Comparison of ENCODE assay signal across 4 fruit fly cellular contexts in the genomic region with DNA sequence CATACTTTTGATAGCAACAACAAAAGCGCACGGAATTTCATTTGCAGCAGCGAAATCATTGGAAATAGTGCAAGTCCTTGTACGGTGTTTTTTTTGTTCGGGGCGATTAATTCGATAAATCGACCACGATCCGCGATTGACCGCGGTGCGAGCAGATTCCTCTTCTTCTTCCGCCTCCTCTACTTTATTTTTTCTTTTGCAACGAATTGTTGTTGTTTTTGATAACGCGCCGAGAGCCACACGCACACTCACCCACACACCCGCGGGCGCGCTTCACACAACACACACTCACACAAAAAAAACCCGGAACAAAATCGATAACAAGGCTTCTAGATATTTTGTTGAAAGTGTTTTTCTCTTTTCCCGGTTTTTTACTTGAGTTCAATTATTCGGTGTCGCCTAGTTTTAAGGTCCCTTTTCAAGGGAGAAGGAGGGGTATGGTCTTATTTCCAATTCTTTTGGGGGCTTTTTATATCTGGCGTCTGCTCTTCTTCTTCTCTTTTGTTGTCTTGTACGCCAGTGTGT.
A peak's percentile ranks its signal among the peaks of the same experiment; 100 is the strongest.
TF ChIP-seq lines count a peak whose summit lies in the region.

No protein-coding gene starts in this region.

- no peak for TF ChIP-seq CTCF in whole organism, embryonic (GFP tag; optimal IDR thresholded peaks at IDR 0.05; lab: Kevin White, UChicago)

TF ChIP-seq in whole organism, embryonic, 481 proteins besides CTCF, POLR2A, EP300 and RAD21 (continues in another document):
- TF ChIP-seq lola (GFP tag; optimal IDR thresholded peaks at IDR 0.05; lab: Kevin White, UChicago) (peak in 1 of 3 experiments; percentile 5), odd (GFP tag; optimal IDR thresholded peaks at IDR 0.05; lab: Kevin White, UChicago) (no peak), stwl (tag; optimal IDR thresholded peaks at IDR 0.05; lab: Kevin White, UChicago) (no peak), onecut (GFP tag; IDR thresholded peaks at IDR 0.05; lab: Robert Waterston, UW) (peak; percentile 81), CG11247 (GFP tag; IDR thresholded peaks at IDR 0.05; lab: Robert Waterston, UW) (no peak), stc (GFP tag; IDR thresholded peaks at IDR 0.05; lab: Robert Waterston, UW) (no peak), CrebB (tag; optimal IDR thresholded peaks at IDR 0.05; lab: Kevin White, UChicago) (no peak), CG16779 (GFP tag; IDR thresholded peaks at IDR 0.05; lab: Robert Waterston, UW) (no peak), CG4360 (GFP tag; IDR thresholded peaks at IDR 0.05; lab: Robert Waterston, UW) (peak; percentile 79), exex (tag; optimal IDR thresholded peaks at IDR 0.05; lab: Kevin White, UChicago) (no peak), crol (GFP tag; IDR thresholded peaks at IDR 0.05; lab: Robert Waterston, UW) (0 out of 2 replicates have a peak, but pooled peaks have one; percentile 12), CG3065 (GFP tag; optimal IDR thresholded peaks at IDR 0.05; lab: Kevin White, UChicago) (no peak), chinmo (GFP tag; IDR thresholded peaks at IDR 0.05; lab: Robert Waterston, UW; ENCODE audit: partially characterized antibody) (0 out of 4 replicates have a peak, but pooled peaks have one; percentile 23), Dref (GFP tag; IDR thresholded peaks at IDR 0.05; lab: Robert Waterston, UW) (peak; percentile 45), CG17385 (GFP tag; optimal IDR thresholded peaks at IDR 0.05; lab: Kevin White, UChicago) (peak; percentile 82), Doc3 (GFP tag; IDR thresholded peaks at IDR 0.05; lab: Robert Waterston, UW; ENCODE audit: partially characterized antibody) (no peak), cg (GFP tag; optimal IDR thresholded peaks at IDR 0.05; lab: Kevin White, UChicago) (peak; percentile 70), E2f1 (GFP tag; IDR thresholded peaks at IDR 0.05; lab: Robert Waterston, UW) (no peak), Poxn (GFP tag; IDR thresholded peaks at IDR 0.05; lab: Robert Waterston, UW) (no peak), phol (tag; optimal IDR thresholded peaks at IDR 0.05; lab: Kevin White, UChicago) (no peak), nom (GFP tag; optimal IDR thresholded peaks at IDR 0.05; lab: Kevin White, UChicago) (peak; percentile 4)

TF ChIP-seq in whole organism, prepupa, 60 proteins besides CTCF, POLR2A, EP300 and RAD21:
- TF ChIP-seq Sox14 (GFP tag; optimal IDR thresholded peaks at IDR 0.05; lab: Kevin White, UChicago) = no peak
- TF ChIP-seq lz (GFP tag; optimal IDR thresholded peaks at IDR 0.05; lab: Kevin White, UChicago) = no peak
- TF ChIP-seq Smox (GFP tag; optimal IDR thresholded peaks at IDR 0.05; lab: Kevin White, UChicago) = no peak
- TF ChIP-seq CG15336 (GFP tag; IDR thresholded peaks at IDR 0.05; lab: Robert Waterston, UW) = 0 out of 2 replicates have a peak, but pooled peaks have one; percentile 7
- TF ChIP-seq CG6163 (GFP tag; IDR thresholded peaks at IDR 0.05; lab: Robert Waterston, UW) = peak; percentile 24; the same call in 2 of the 3 replicates
- no peak for TF ChIP-seq acj6 (GFP tag; optimal IDR thresholded peaks at IDR 0.05; lab: Kevin White, UChicago)
- no peak for TF ChIP-seq CG6792 (GFP tag; optimal IDR thresholded peaks at IDR 0.05; lab: Kevin White, UChicago)
- TF ChIP-seq ss (GFP tag; optimal IDR thresholded peaks at IDR 0.05; lab: Kevin White, UChicago) = peak; percentile 27 to 36
- no peak for TF ChIP-seq CG6276 (GFP tag; optimal IDR thresholded peaks at IDR 0.05; lab: Kevin White, UChicago)
- TF ChIP-seq Eip78C (GFP tag; lab: Kevin White, UChicago) = peak; percentile 43
- TF ChIP-seq svp (GFP tag; lab: Kevin White, UChicago) = peak; percentile 63
- peak; percentile 39 for TF ChIP-seq CG1621 (tag; optimal IDR thresholded peaks at IDR 0.05; lab: Kevin White, UChicago)

TF ChIP-seq in whole organism, pupa, 21 proteins besides CTCF, POLR2A, EP300 and RAD21:
- no peak for TF ChIP-seq CG17806 (tag; optimal IDR thresholded peaks at IDR 0.05; lab: Kevin White, UChicago)
- TF ChIP-seq Pif1B (GFP tag; optimal IDR thresholded peaks at IDR 0.05; lab: Kevin White, UChicago) = no peak
- peak; percentile 33 for TF ChIP-seq gl (tag; optimal IDR thresholded peaks at IDR 0.05; lab: Kevin White, UChicago)
- TF ChIP-seq CG10348 (GFP tag; IDR thresholded peaks at IDR 0.05; lab: Robert Waterston, UW) = no peak
- no peak for TF ChIP-seq EcR (GFP tag; optimal IDR thresholded peaks at IDR 0.05; lab: Kevin White, UChicago)
- no peak for TF ChIP-seq Pif1A (GFP tag; optimal IDR thresholded peaks at IDR 0.05; lab: Kevin White, UChicago)
- 0 out of 2 replicates have a peak, but pooled peaks have one; percentile 6 for TF ChIP-seq Ets98B (GFP tag; IDR thresholded peaks at IDR 0.05; lab: Robert Waterston, UW)
- TF ChIP-seq D1 (tag; optimal IDR thresholded peaks at IDR 0.05; lab: Kevin White, UChicago) = no peak
- no peak for TF ChIP-seq CG9948 (tag; optimal IDR thresholded peaks at IDR 0.05; lab: Kevin White, UChicago)
- peak; percentile 61; the same call in 2 of the 3 replicates for TF ChIP-seq CG4496 (GFP tag; IDR thresholded peaks at IDR 0.05; lab: Robert Waterston, UW)
- TF ChIP-seq CG32121 (GFP tag; IDR thresholded peaks at IDR 0.05; lab: Robert Waterston, UW) = 0 out of 2 replicates have a peak, but pooled peaks have one; percentile 18
TF ChIP-seq in whole organism, pupa: peak in this region for 4.

TF ChIP-seq in whole organism, wandering third instar larva, 38 proteins besides CTCF, POLR2A, EP300 and RAD21:
- TF ChIP-seq Rel (GFP tag; optimal IDR thresholded peaks at IDR 0.05; lab: Kevin White, UChicago) = no peak
- peak; percentile 20 for TF ChIP-seq Rel (tag; optimal IDR thresholded peaks at IDR 0.05; lab: Kevin White, UChicago)
- TF ChIP-seq br (GFP tag; optimal IDR thresholded peaks at IDR 0.05; lab: Kevin White, UChicago) = no peak
- no peak for TF ChIP-seq usp (GFP tag; optimal IDR thresholded peaks at IDR 0.05; lab: Kevin White, UChicago)
- no peak for TF ChIP-seq rgr (GFP tag; optimal IDR thresholded peaks at IDR 0.05; lab: Kevin White, UChicago)
- TF ChIP-seq HLH106 (tag; optimal IDR thresholded peaks at IDR 0.05; lab: Kevin White, UChicago) = no peak
- no peak for TF ChIP-seq sage (GFP tag; optimal IDR thresholded peaks at IDR 0.05; lab: Kevin White, UChicago)
- no peak for TF ChIP-seq Abd-B (GFP tag; optimal IDR thresholded peaks at IDR 0.05; lab: Kevin White, UChicago)
- TF ChIP-seq Vsx2 (GFP tag; optimal IDR thresholded peaks at IDR 0.05; lab: Kevin White, UChicago; ENCODE audit: partially characterized antibody) = no peak
